Worm (Caenorhabditis elegans) whole organism, L3 larva: ENCODE results near the gene cytb-5.1.

Experiments used
- aly-2 ChIP-seq: fragments of 150-350 bp; optimal IDR thresholded peaks from 2 replicates; lab custom pipeline; 2014; ENCODE audit warnings: missing biosample characterization, missing genetic modification characterization
- nhr-28 ChIP-seq: fragments of 150-350 bp; optimal IDR thresholded peaks from 2 replicates; lab custom pipeline; 2014; ENCODE audit warnings: missing biosample characterization, missing genetic modification characterization
- nhr-76 ChIP-seq: fragments of 150-350 bp; sonication (generic microtip); optimal IDR thresholded peaks from 5 replicates; lab custom pipeline; 2014; ENCODE audit warnings: missing biosample characterization, missing genetic modification characterization
- ztf-4 ChIP-seq: fragments of 150-350 bp; optimal IDR thresholded peaks from 2 replicates; lab custom pipeline; 2014; ENCODE audit warnings: missing biosample characterization, missing genetic modification characterization

- no peak for TF ChIP-seq ztf-4
- no peak for TF ChIP-seq nhr-28 (tag; lab: Kevin White, UChicago)
- no peak for TF ChIP-seq aly-2
- TF ChIP-seq nhr-76 (tag; lab: Kevin White, UChicago), result no peak
Observed at ce11 chrX:14012417-14012816, 10.7 kb downstream of the cytb-5.1 start, which contains the start of gene tbc-19.
